Fruit fly (Drosophila melanogaster): ENCODE data around the gene Hsp23.
A peak's percentile ranks its signal among the peaks of the same experiment; 100 is the strongest.

The Hsp23 gene

dm6 chr3L:9398435-9398981 is 16.8 kb downstream of the Hsp23 start (continued):
- TF ChIP-seq E2f1 (GFP tag; IDR thresholded peaks at IDR 0.05) (no peak), Opbp (GFP tag; IDR thresholded peaks at IDR 0.05; ENCODE audit: partially characterized antibody) (0 out of 3 replicates have a peak, but pooled peaks have one; percentile 13), CG8359 (GFP tag; optimal IDR thresholded peaks at IDR 0.05; ENCODE audit: borderline replicate concordance) (no peak), D19B (GFP tag; optimal IDR thresholded peaks at IDR 0.05) (peak; percentile 90), dysf (GFP tag; IDR thresholded peaks at IDR 0.05) (peak; percentile 40; the same call in 1 of the 3 replicates), CG6254 (GFP tag; optimal IDR thresholded peaks at IDR 0.05) (no peak), usp (GFP tag; optimal IDR thresholded peaks at IDR 0.05) (no peak), pb (GFP tag; optimal IDR thresholded peaks at IDR 0.05) (no peak), CG32772 (GFP tag; IDR thresholded peaks at IDR 0.05) (no peak), CG10274 (GFP tag; optimal IDR thresholded peaks at IDR 0.05) (peak; percentile 35), org-1 (GFP tag; optimal IDR thresholded peaks at IDR 0.05) (no peak), salm (tag; optimal IDR thresholded peaks at IDR 0.05) (no peak), CG10543 (GFP tag; optimal IDR thresholded peaks at IDR 0.05) (no peak), CG2202 (tag; optimal IDR thresholded peaks at IDR 0.05) (no peak)

- TF ChIP-seq hbn (GFP tag; IDR thresholded peaks at IDR 0.05; ENCODE audit: partially characterized antibody) (peak; percentile 75), Mes4 (GFP tag; optimal IDR thresholded peaks at IDR 0.05) (peak; percentile 19), BtbVII (GFP tag; optimal IDR thresholded peaks at IDR 0.05) (no peak), CG5953 (GFP tag; IDR thresholded peaks at IDR 0.05) (0 out of 2 replicates have a peak, but pooled peaks have one; percentile 41), CG12236 (GFP tag; optimal IDR thresholded peaks at IDR 0.05) (no peak), Lim3 (GFP tag; IDR thresholded peaks at IDR 0.05) (no peak), GATAe (GFP tag; conservative IDR thresholded peaks at IDR 0.05) (no peak), CG3726 (GFP tag; IDR thresholded peaks at IDR 0.05) (no peak), CG1603 (tag; optimal IDR thresholded peaks at IDR 0.05) (peak; percentile 55), zfh2 (GFP tag; optimal IDR thresholded peaks at IDR 0.05) (no peak), CG7963 (GFP tag; IDR thresholded peaks at IDR 0.05; ENCODE audit: partially characterized antibody) (0 out of 3 replicates have a peak, but pooled peaks have one; percentile 28), Nf-YA (GFP tag; IDR thresholded peaks at IDR 0.05) (no peak), CG34376 (GFP tag; optimal IDR thresholded peaks at IDR 0.05) (peak; percentile 55), CG18599 (GFP tag; optimal IDR thresholded peaks at IDR 0.05) (no peak), Pdp1 (GFP tag; optimal IDR thresholded peaks at IDR 0.05) (peak in 1 of 2 experiments; percentile 22), pfk (GFP tag; optimal IDR thresholded peaks at IDR 0.05) (no peak), ATbp (GFP tag; optimal IDR thresholded peaks at IDR 0.05) (no peak), NC2β (GFP tag; optimal IDR thresholded peaks at IDR 0.05) (peak; percentile 5), CG12744 (GFP tag; optimal IDR thresholded peaks at IDR 0.05) (peak; percentile 3), CHES-1-like (GFP tag; optimal IDR thresholded peaks at IDR 0.05) (no peak), CG15269 (tag; optimal IDR thresholded peaks at IDR 0.05) (no peak), CG12391 (tag; optimal IDR thresholded peaks at IDR 0.05) (peak; percentile 84), Hmx (GFP tag; optimal IDR thresholded peaks at IDR 0.05) (peak; percentile 9), eve (GFP tag; optimal IDR thresholded peaks at IDR 0.05) (peak in 1 of 2 experiments; percentile 53), ase (GFP tag; IDR thresholded peaks at IDR 0.05) (no peak), CG10321 (GFP tag; IDR thresholded peaks at IDR 0.05) (no peak), Hey (tag; optimal IDR thresholded peaks at IDR 0.05) (no peak), row (GFP tag; IDR thresholded peaks at IDR 0.05) (peak; percentile 70), CG6765 (GFP tag; optimal IDR thresholded peaks at IDR 0.05) (peak; percentile 54), C15 (GFP tag; IDR thresholded peaks at IDR 0.05) (no peak), gt (GFP tag; IDR thresholded peaks at IDR 0.05) (no peak), CG14050 (GFP tag; IDR thresholded peaks at IDR 0.05) (no peak), HmgZ (tag; optimal IDR thresholded peaks at IDR 0.05) (peak; percentile 63), Gug (GFP tag; IDR thresholded peaks at IDR 0.05) (no peak)
Measured at dm6 chr3L:9399013-9399750, 17.5 kb downstream of the Hsp23 start, which contains the start of gene CG4080. Gene CG4080 (minus strand): TSS chr3L:9399227.

All from whole organism, embryonic.